Worm (Caenorhabditis elegans) whole organism, L1 larva: ENCODE results near the gene reps-1.
A peak's percentile ranks its signal among the peaks of the same experiment; 100 is the strongest.

Experiments used
- C04F5.9 ChIP-seq: sonication (generic microtip); optimal IDR thresholded peaks from 2 replicates; lab custom pipeline; 2016; ENCODE audit warnings: missing genetic modification characterization, missing compliant biosample characterization
- C16A3.4 ChIP-seq: fragments of 150-350 bp; optimal IDR thresholded peaks from 2 replicates; lab custom pipeline; 2014; ENCODE audit warnings: missing biosample characterization, missing genetic modification characterization
- C34B4.2 ChIP-seq: sonication (generic microtip); optimal IDR thresholded peaks from 2 replicates; lab custom pipeline; 2017; ENCODE audit warnings: mild to moderate bottlenecking, missing genetic modification characterization, missing compliant biosample characterization
- F16B12.6 ChIP-seq: fragments of 150-350 bp; optimal IDR thresholded peaks from 2 replicates; lab custom pipeline; 2014; ENCODE audit warnings: missing biosample characterization, missing genetic modification characterization
- aha-1 ChIP-seq: fragments of 150-350 bp; optimal IDR thresholded peaks from 2 replicates; lab custom pipeline; 2014; ENCODE audit warnings: missing biosample characterization, missing genetic modification characterization
- ceh-8 ChIP-seq: fragments of 200-800 bp; sonication (Bioruptor generic); optimal IDR thresholded peaks from 2 replicates; lab custom pipeline; 2018; ENCODE audit warnings: mild to moderate bottlenecking, missing genetic modification characterization, moderate library complexity, missing compliant biosample characterization
- ceh-90 ChIP-seq: sonication (generic microtip); optimal IDR thresholded peaks from 2 replicates; lab custom pipeline; 2016; ENCODE audit warnings: missing genetic modification characterization, missing compliant biosample characterization
- dsc-1 ChIP-seq: sonication (generic microtip); optimal IDR thresholded peaks from 2 replicates; lab custom pipeline; 2016; ENCODE audit warnings: mild to moderate bottlenecking, missing genetic modification characterization, missing compliant biosample characterization
- efl-1 ChIP-seq, 4 experiments: fragments of 150-350 bp; optimal IDR thresholded peaks in 3 of 4; peaks in 1 of 4; 1 replicate in 1 of 4; 2 replicates in 3 of 4; lab custom pipeline; 2014; ENCODE audit warnings: missing biosample characterization in 2 of 4, missing genetic modification characterization in 2 of 4, missing genetic modification reagents in 2 of 4
- efl-3 ChIP-seq: fragments of 200-800 bp; sonication (Bioruptor generic); optimal IDR thresholded peaks from 2 replicates; lab custom pipeline; 2018; ENCODE audit warnings: mild to moderate bottlenecking, missing genetic modification characterization, missing compliant biosample characterization
- egl-27 ChIP-seq, 2 experiments: fragments of 150-350 bp in 1 of 2; sonication (generic microtip); optimal IDR thresholded peaks; 3 replicates each; lab custom pipeline; 2017 to 2018; ENCODE audit warnings: missing biosample characterization in 2 of 2, missing genetic modification characterization in 2 of 2, missing genetic modification reagents in 2 of 2
- elt-2 ChIP-seq: sonication (generic microtip); optimal IDR thresholded peaks from 2 replicates; lab custom pipeline; 2016; ENCODE audit warnings: missing genetic modification characterization, mild to moderate bottlenecking, inconsistent platforms, missing compliant biosample characterization, missing genetic modification reagents
- elt-3 ChIP-seq, 6 experiments: fragments of 150-350 bp in 1 of 6; sonication (generic microtip); optimal IDR thresholded peaks; 2 replicates each; lab custom pipeline; 2017 to 2018; ENCODE audit warnings: missing biosample characterization in 6 of 6, missing genetic modification characterization in 6 of 6, inconsistent platforms in 1 of 6
- fkh-4 ChIP-seq: sonication (generic microtip); optimal IDR thresholded peaks from 2 replicates; lab custom pipeline; 2016; ENCODE audit warnings: missing compliant biosample characterization, missing genetic modification characterization, borderline replicate concordance
- fkh-8 ChIP-seq: sonication (generic microtip); optimal IDR thresholded peaks from 2 replicates; lab custom pipeline; 2016; ENCODE audit warnings: mild to moderate bottlenecking, missing genetic modification characterization, missing compliant biosample characterization
- fos-1 ChIP-seq: fragments of 150-350 bp; optimal IDR thresholded peaks from 2 replicates; lab custom pipeline; 2014; ENCODE audit warnings: missing biosample characterization, missing genetic modification characterization
- grh-1 ChIP-seq: fragments of 200-800 bp; sonication (Bioruptor generic); IDR thresholded peaks from 2 replicates; pipeline ENCODE4 v1.3.6; 2022; ENCODE audit warnings: missing genetic modification reagents, missing genetic modification characterization, missing compliant biosample characterization
- hlh-4 ChIP-seq: sonication (generic microtip); optimal IDR thresholded peaks from 2 replicates; lab custom pipeline; 2016; ENCODE audit warnings: mild to moderate bottlenecking, missing genetic modification characterization, missing compliant biosample characterization
- irx-1 ChIP-seq: sonication (generic microtip); optimal IDR thresholded peaks from 2 replicates; lab custom pipeline; 2016; ENCODE audit warnings: missing genetic modification characterization, missing compliant biosample characterization
- jun-1 ChIP-seq: fragments of 150-350 bp; optimal IDR thresholded peaks from 2 replicates; lab custom pipeline; 2014; ENCODE audit warnings: missing biosample characterization, missing genetic modification reagents, missing genetic modification characterization
- lin-13 ChIP-seq: fragments of 150-350 bp; optimal IDR thresholded peaks from 2 replicates; lab custom pipeline; 2014; ENCODE audit warnings: missing biosample characterization, missing genetic modification reagents, missing genetic modification characterization
- lin-15B ChIP-seq: fragments of 150-350 bp; sonication (generic microtip); optimal IDR thresholded peaks from 3 replicates; lab custom pipeline; 2014; ENCODE audit warnings: missing biosample characterization, missing genetic modification characterization
- lin-35 ChIP-seq, 2 experiments: fragments of 150-350 bp; optimal IDR thresholded peaks; 2 replicates each; lab custom pipeline; 2014; ENCODE audit warnings: missing biosample characterization in 2 of 2, missing genetic modification characterization in 2 of 2, missing genetic modification reagents in 2 of 2
- lin-39 ChIP-seq: fragments of 150-350 bp; optimal IDR thresholded peaks from 2 replicates; lab custom pipeline; 2014; ENCODE audit warnings: missing biosample characterization, missing genetic modification reagents, missing genetic modification characterization
- lsy-2 ChIP-seq, 2 experiments: fragments of 150-350 bp; optimal IDR thresholded peaks; 2 replicates each; lab custom pipeline; 2014; ENCODE audit warnings: missing biosample characterization in 2 of 2, missing genetic modification characterization in 2 of 2
- mdl-1 ChIP-seq, 2 experiments: fragments of 150-350 bp; optimal IDR thresholded peaks; 2 replicates each; lab custom pipeline; 2014 to 2017; ENCODE audit warnings: missing biosample characterization in 2 of 2, missing genetic modification characterization in 2 of 2, inconsistent platforms in 1 of 2
- mef-2 ChIP-seq: fragments of 150-350 bp; optimal IDR thresholded peaks from 2 replicates; lab custom pipeline; 2014; ENCODE audit warnings: missing biosample characterization, missing genetic modification characterization
- mep-1 ChIP-seq: fragments of 150-350 bp; optimal IDR thresholded peaks from 2 replicates; lab custom pipeline; 2014; ENCODE audit warnings: missing biosample characterization, missing genetic modification characterization
- nhr-19 ChIP-seq: fragments of 200-800 bp; sonication (Bioruptor generic); conservative IDR thresholded peaks from 2 replicates; pipeline ENCODE4 v1.3.6; 2022; ENCODE audit warnings: missing genetic modification characterization, missing compliant biosample characterization
- nhr-20 ChIP-seq: sonication (generic microtip); optimal IDR thresholded peaks from 2 replicates; lab custom pipeline; 2016; ENCODE audit warnings: mild to moderate bottlenecking, missing genetic modification characterization, missing compliant biosample characterization
- nhr-237 ChIP-seq: fragments of 150-350 bp; optimal IDR thresholded peaks from 2 replicates; lab custom pipeline; 2014; ENCODE audit warnings: missing biosample characterization, missing genetic modification characterization
- nhr-28 ChIP-seq: fragments of 150-350 bp; optimal IDR thresholded peaks from 2 replicates; lab custom pipeline; 2014; ENCODE audit warnings: missing biosample characterization, missing genetic modification characterization
- nhr-71 ChIP-seq: sonication (generic microtip); optimal IDR thresholded peaks from 2 replicates; lab custom pipeline; 2016; ENCODE audit warnings: mild to moderate bottlenecking, missing genetic modification characterization, moderate library complexity, missing compliant biosample characterization
- nhr-76 ChIP-seq: sonication (generic microtip); optimal IDR thresholded peaks from 2 replicates; lab custom pipeline; 2017; ENCODE audit warnings: missing biosample characterization, missing genetic modification characterization
- nhr-77 ChIP-seq: fragments of 150-350 bp; optimal IDR thresholded peaks from 2 replicates; lab custom pipeline; 2014; ENCODE audit warnings: missing biosample characterization, missing genetic modification characterization
- nhr-85 ChIP-seq: sonication (generic microtip); peaks from one replicate; lab custom pipeline; 2016; ENCODE audit warnings: missing genetic modification characterization, inconsistent platforms, missing compliant biosample characterization
- pag-3 ChIP-seq: sonication (generic microtip); optimal IDR thresholded peaks from 2 replicates; lab custom pipeline; 2017; ENCODE audit warnings: missing genetic modification characterization, mild to moderate bottlenecking, missing compliant biosample characterization, antibody characterized with exemption, borderline replicate concordance; ENCODE audit not compliant: insufficient read depth
- pax-3 ChIP-seq: fragments of 200-800 bp; sonication (Bioruptor generic); optimal IDR thresholded peaks from 2 replicates; lab custom pipeline; 2018; ENCODE audit warnings: mild to moderate bottlenecking, missing genetic modification characterization, moderate library complexity, missing compliant biosample characterization
- pqm-1 ChIP-seq: sonication (generic microtip); optimal IDR thresholded peaks from 3 replicates; lab custom pipeline; 2017; ENCODE audit warnings: missing biosample characterization, missing genetic modification characterization
- rnt-1 ChIP-seq: sonication (generic microtip); optimal IDR thresholded peaks from 2 replicates; lab custom pipeline; 2016; ENCODE audit warnings: mild to moderate bottlenecking, missing genetic modification characterization, moderate library complexity, missing compliant biosample characterization
- skn-1 ChIP-seq: fragments of 150-350 bp; optimal IDR thresholded peaks from 2 replicates; lab custom pipeline; 2014; ENCODE audit warnings: missing biosample characterization, missing genetic modification characterization
- snpc-4 ChIP-seq: fragments of 150-350 bp; optimal IDR thresholded peaks from 2 replicates; lab custom pipeline; 2014; ENCODE audit warnings: missing biosample characterization, missing genetic modification characterization
- snu-23 ChIP-seq: sonication (generic microtip); optimal IDR thresholded peaks from 2 replicates; lab custom pipeline; 2016; ENCODE audit warnings: missing genetic modification characterization, missing compliant biosample characterization
- sox-4 ChIP-seq: sonication (generic microtip); optimal IDR thresholded peaks from 2 replicates; lab custom pipeline; 2016; ENCODE audit warnings: missing genetic modification characterization, missing compliant biosample characterization
- sptf-1 ChIP-seq: fragments of 150-350 bp; optimal IDR thresholded peaks from 2 replicates; lab custom pipeline; 2014; ENCODE audit warnings: missing biosample characterization, missing genetic modification characterization
- sup-37 ChIP-seq: fragments of 200-800 bp; sonication (Bioruptor generic); optimal IDR thresholded peaks from 2 replicates; lab custom pipeline; 2018; ENCODE audit warnings: mild to moderate bottlenecking, missing genetic modification characterization, missing compliant biosample characterization
- tbx-2 ChIP-seq: sonication (generic microtip); optimal IDR thresholded peaks from 2 replicates; lab custom pipeline; 2016; ENCODE audit warnings: missing genetic modification characterization, missing compliant biosample characterization
- tlp-1 ChIP-seq: fragments of 150-350 bp; optimal IDR thresholded peaks from 2 replicates; lab custom pipeline; 2014; ENCODE audit warnings: missing biosample characterization, missing genetic modification characterization
- unc-62 ChIP-seq: fragments of 150-350 bp; optimal IDR thresholded peaks from 2 replicates; lab custom pipeline; 2014; ENCODE audit warnings: missing biosample characterization, missing genetic modification reagents, missing genetic modification characterization
- unc-86 ChIP-seq: sonication (generic microtip); optimal IDR thresholded peaks from 2 replicates; lab custom pipeline; 2016; ENCODE audit warnings: missing genetic modification characterization, missing compliant biosample characterization
- xbp-1 ChIP-seq: sonication (generic microtip); optimal IDR thresholded peaks from 2 replicates; lab custom pipeline; 2016; ENCODE audit warnings: missing genetic modification characterization, missing compliant biosample characterization
- zag-1 ChIP-seq: fragments of 150-350 bp; optimal IDR thresholded peaks from 2 replicates; lab custom pipeline; 2014; ENCODE audit warnings: missing biosample characterization, missing genetic modification characterization

reps-1 gene

ce11 chrV:18990238-18990901, at the start of gene reps-1, which contains the start of gene Y39B6A.37:
TSS of gene reps-1 (minus strand) at chrV:18990500.
TSS of gene Y39B6A.37 (plus strand) at chrV:18990851.
- no peak for TF ChIP-seq mef-2 (tag; lab: Kevin White, UChicago)
- peak; percentile 67 for TF ChIP-seq skn-1
- TF ChIP-seq mdl-1 (tag; optimal IDR thresholded peaks at IDR 0.05; lab: Kevin White, UChicago) = peak in 1 of 2 experiments; percentile 31
- peak; percentile 38 for TF ChIP-seq lin-15B (tag; lab: Kevin White, UChicago)
- peak; percentile 75 for TF ChIP-seq xbp-1 (tag; lab: Kevin White, UChicago)
- TF ChIP-seq dsc-1 = peak; percentile 77
- TF ChIP-seq tbx-2 (tag; lab: Kevin White, UChicago) = peak; percentile 80
- peak; percentile 70 to 82 for TF ChIP-seq efl-1 (optimal IDR thresholded peaks at IDR 0.05; lab: Kevin White, UChicago)
- TF ChIP-seq efl-1 (GFP tag; optimal IDR thresholded peaks at IDR 0.05 in 1 of 2; lab: Kevin White, UChicago) = peak; percentile 79 to 98
- peak; percentile 16 for TF ChIP-seq nhr-77 (tag; lab: Kevin White, UChicago)
- no peak for TF ChIP-seq efl-3 (GFP tag; lab: Kevin White, UChicago)
- TF ChIP-seq C16A3.4 = peak; percentile 43
- no peak for TF ChIP-seq unc-62
- no peak for TF ChIP-seq tlp-1 (tag; lab: Kevin White, UChicago)
- no peak for TF ChIP-seq aha-1 (tag; lab: Kevin White, UChicago)
- TF ChIP-seq rnt-1 = peak; percentile 90
- peak; percentile 85 for TF ChIP-seq nhr-85
- no peak for TF ChIP-seq sptf-1 (tag; lab: Kevin White, UChicago)
- TF ChIP-seq fos-1 (tag; lab: Kevin White, UChicago) = no peak
- TF ChIP-seq grh-1 (GFP tag; lab: Robert Waterston, UW) = peak; percentile 70
- TF ChIP-seq pag-3 = no peak
- TF ChIP-seq egl-27 (tag; optimal IDR thresholded peaks at IDR 0.05; lab: Kevin White, UChicago) = no peak
- no peak for TF ChIP-seq nhr-28 (tag; lab: Kevin White, UChicago)
- peak; percentile 43 for TF ChIP-seq fkh-4 (tag; lab: Kevin White, UChicago)
- peak; percentile 76 to 79 for TF ChIP-seq lsy-2 (tag; optimal IDR thresholded peaks at IDR 0.05; lab: Kevin White, UChicago)
- TF ChIP-seq zag-1 = no peak
- TF ChIP-seq fkh-8 (tag; lab: Kevin White, UChicago) = peak; percentile 52
- TF ChIP-seq lin-39 (tag; lab: Kevin White, UChicago) = peak; percentile 57
- TF ChIP-seq elt-3 (tag; optimal IDR thresholded peaks at IDR 0.05; lab: Kevin White, UChicago) = peak in 1 of 6 experiments; percentile 9
- peak; percentile 72 for TF ChIP-seq irx-1 (tag; lab: Kevin White, UChicago)
- peak; percentile 57 for TF ChIP-seq ceh-90 (tag; lab: Kevin White, UChicago)
- no peak for TF ChIP-seq pax-3 (tag; lab: Kevin White, UChicago)
- no peak for TF ChIP-seq nhr-76 (tag; lab: Kevin White, UChicago)
- TF ChIP-seq F16B12.6 (tag; lab: Kevin White, UChicago) = peak; percentile 39
- TF ChIP-seq nhr-20 (tag; lab: Kevin White, UChicago) = peak; percentile 67
- peak; percentile 17 for TF ChIP-seq nhr-237 (tag; lab: Kevin White, UChicago)
- peak; percentile 75 for TF ChIP-seq jun-1 (tag; lab: Kevin White, UChicago)
- no peak for TF ChIP-seq hlh-4 (tag; lab: Kevin White, UChicago)
- TF ChIP-seq snu-23 (GFP tag; lab: Kevin White, UChicago) = peak; percentile 85
- peak; percentile 53 for TF ChIP-seq elt-2 (tag; lab: Kevin White, UChicago)
- TF ChIP-seq mep-1 (tag; lab: Kevin White, UChicago) = peak; percentile 88
- peak; percentile 73 for TF ChIP-seq lin-13 (GFP tag; lab: Kevin White, UChicago)
- TF ChIP-seq sox-4 (tag; lab: Kevin White, UChicago) = peak; percentile 56
- TF ChIP-seq sup-37 = peak; percentile 53
- TF ChIP-seq C34B4.2 = no peak
- no peak for TF ChIP-seq pqm-1 (tag; lab: Kevin White, UChicago)
- peak; percentile 74 to 85 for TF ChIP-seq lin-35 (GFP tag; optimal IDR thresholded peaks at IDR 0.05; lab: Kevin White, UChicago)
- peak; percentile 55 for TF ChIP-seq ceh-8 (GFP tag; lab: Kevin White, UChicago)
- TF ChIP-seq nhr-71 (tag; lab: Kevin White, UChicago) = peak; percentile 86
- TF ChIP-seq snpc-4 (tag; lab: Kevin White, UChicago) = peak; percentile 62
- TF ChIP-seq C04F5.9 = peak; percentile 44
- TF ChIP-seq unc-86 (tag; lab: Kevin White, UChicago) = peak; percentile 67
- TF ChIP-seq nhr-19 = peak; percentile 93
